Worm (Caenorhabditis elegans) whole organism, L4 larva: ENCODE measurements around the gene sel-13.
"Not testable (repeated sequence)": the region's sequence is repeated elsewhere in the genome, so short reads cannot be mapped to it uniquely, and the experiment has no call there.

Source experiments
- F10B5.3 ChIP-seq: sonication (generic microtip); optimal IDR thresholded peaks from 2 replicates; lab custom pipeline; 2016; ENCODE audit warnings: mild to moderate bottlenecking, missing genetic modification characterization, missing compliant biosample characterization
- F44E2.7 ChIP-seq: fragments of 200-800 bp; sonication (Bioruptor generic); IDR thresholded peaks from 2 replicates; pipeline ENCODE4 v2.1.2; 2022; ENCODE audit warnings: missing genetic modification characterization, missing compliant biosample characterization
- Y48G9A.11 ChIP-seq: fragments of 200-800 bp; sonication (Bioruptor generic); IDR thresholded peaks from 2 replicates; pipeline ENCODE4 v1.3.6; 2022; ENCODE audit warnings: missing genetic modification reagents, missing genetic modification characterization, missing compliant biosample characterization
- Y75B8A.6 ChIP-seq: fragments of 200-800 bp; sonication (Bioruptor generic); IDR thresholded peaks from 2 replicates; pipeline ENCODE4 v1.3.6; 2022; ENCODE audit warnings: missing genetic modification reagents, missing genetic modification characterization, missing compliant biosample characterization
- ZK337.2 ChIP-seq: fragments of 200-800 bp; sonication (Bioruptor generic); IDR thresholded peaks from 2 replicates; pipeline ENCODE4 v1.3.6; 2022; ENCODE audit warnings: missing genetic modification reagents, missing genetic modification characterization, missing compliant biosample characterization
- aha-1 ChIP-seq: fragments of 150-350 bp; peaks from one replicate; lab custom pipeline; 2014; ENCODE audit warnings: missing biosample characterization, missing genetic modification characterization
- ceh-32 ChIP-seq: sonication (generic microtip); optimal IDR thresholded peaks from 2 replicates; lab custom pipeline; 2016; ENCODE audit warnings: mild to moderate bottlenecking, missing genetic modification characterization, missing compliant biosample characterization; ENCODE audit not compliant: poor library complexity
- ceh-82 ChIP-seq: sonication (generic microtip); optimal IDR thresholded peaks from 2 replicates; lab custom pipeline; 2017; ENCODE audit warnings: missing biosample characterization, missing genetic modification characterization
- ces-1 ChIP-seq: fragments of 150-350 bp; sonication (generic microtip); optimal IDR thresholded peaks from 4 replicates; lab custom pipeline; 2014; ENCODE audit warnings: missing biosample characterization, missing genetic modification reagents, missing genetic modification characterization
- dpl-1 ChIP-seq: fragments of 150-350 bp; optimal IDR thresholded peaks from 2 replicates; lab custom pipeline; 2014; ENCODE audit warnings: missing biosample characterization, missing genetic modification reagents, missing genetic modification characterization
- duxl-1 ChIP-seq: sonication (generic microtip); optimal IDR thresholded peaks from 2 replicates; lab custom pipeline; 2016; ENCODE audit warnings: mild to moderate bottlenecking, missing genetic modification characterization, moderate library complexity, missing compliant biosample characterization; ENCODE audit not compliant: poor library complexity
- egl-43 ChIP-seq: fragments of 200-800 bp; sonication (Bioruptor generic); IDR thresholded peaks from 2 replicates; pipeline ENCODE4 v1.3.6; 2022; ENCODE audit warnings: missing genetic modification reagents, missing genetic modification characterization, missing compliant biosample characterization
- fos-1 ChIP-seq: fragments of 150-350 bp; optimal IDR thresholded peaks from 2 replicates; lab custom pipeline; 2014; ENCODE audit warnings: missing biosample characterization, missing genetic modification characterization
- hlh-11 ChIP-seq: fragments of 200-800 bp; sonication (Bioruptor generic); optimal IDR thresholded peaks from 2 replicates; lab custom pipeline; 2018; ENCODE audit warnings: mild to moderate bottlenecking, missing genetic modification characterization, missing compliant biosample characterization
- hlh-30 ChIP-seq: sonication (generic microtip); optimal IDR thresholded peaks from 2 replicates; lab custom pipeline; 2017; ENCODE audit warnings: antibody characterized with exemption, mild to moderate bottlenecking, missing genetic modification characterization, missing compliant biosample characterization; ENCODE audit not compliant: insufficient read depth
- jun-1 ChIP-seq: fragments of 150-350 bp; optimal IDR thresholded peaks from 2 replicates; lab custom pipeline; 2014; ENCODE audit warnings: missing biosample characterization, missing genetic modification reagents, missing genetic modification characterization
- lim-7 ChIP-seq: fragments of 200-800 bp; sonication (Bioruptor generic); IDR thresholded peaks from 2 replicates; pipeline ENCODE4 v1.3.6; 2022; ENCODE audit warnings: missing genetic modification characterization, missing compliant biosample characterization
- lin-13 ChIP-seq: fragments of 150-350 bp; optimal IDR thresholded peaks from 2 replicates; lab custom pipeline; 2014; ENCODE audit warnings: missing biosample characterization, missing genetic modification reagents, missing genetic modification characterization
- lin-15B ChIP-seq: fragments of 150-350 bp; sonication (generic microtip); optimal IDR thresholded peaks from 3 replicates; lab custom pipeline; 2014; ENCODE audit warnings: missing biosample characterization, missing genetic modification characterization
- lin-29 ChIP-seq: fragments of 200-800 bp; sonication (Bioruptor generic); IDR thresholded peaks from 2 replicates; pipeline ENCODE4 v1.3.6; 2022; ENCODE audit warnings: missing genetic modification reagents, missing genetic modification characterization, missing compliant biosample characterization
- mdl-1 ChIP-seq, 2 experiments: fragments of 150-350 bp in 1 of 2; sonication (generic microtip) in 1 of 2; optimal IDR thresholded peaks; 2 replicates each; lab custom pipeline; 2014 to 2017; ENCODE audit warnings: missing biosample characterization in 2 of 2, missing genetic modification characterization in 2 of 2
- mxl-2 ChIP-seq: fragments of 200-800 bp; sonication (Bioruptor generic); conservative IDR thresholded peaks from 2 replicates; pipeline ENCODE4 v1.3.6; 2022; ENCODE audit warnings: missing genetic modification reagents, missing genetic modification characterization, missing compliant biosample characterization
- mxl-3 ChIP-seq: fragments of 200-800 bp; sonication (Bioruptor generic); optimal IDR thresholded peaks from 2 replicates; lab custom pipeline; 2018; ENCODE audit warnings: mild to moderate bottlenecking, missing genetic modification characterization, missing compliant biosample characterization
- nhr-10 ChIP-seq: fragments of 150-350 bp; optimal IDR thresholded peaks from 2 replicates; lab custom pipeline; 2014; ENCODE audit warnings: missing biosample characterization, missing genetic modification characterization
- nhr-11 ChIP-seq: fragments of 150-350 bp; optimal IDR thresholded peaks from 2 replicates; lab custom pipeline; 2014; ENCODE audit warnings: missing biosample characterization, missing genetic modification characterization
- nhr-111 ChIP-seq: fragments of 200-800 bp; sonication (Bioruptor generic); optimal IDR thresholded peaks from 2 replicates; lab custom pipeline; 2018; ENCODE audit warnings: mild to moderate bottlenecking, missing genetic modification characterization, missing compliant biosample characterization
- nhr-237 ChIP-seq: sonication (generic microtip); optimal IDR thresholded peaks from 2 replicates; lab custom pipeline; 2017; ENCODE audit warnings: missing biosample characterization, missing genetic modification characterization
- nhr-28 ChIP-seq: fragments of 150-350 bp; optimal IDR thresholded peaks from 2 replicates; lab custom pipeline; 2014; ENCODE audit warnings: missing biosample characterization, missing genetic modification characterization
- nhr-41 ChIP-seq: fragments of 200-800 bp; sonication (Bioruptor generic); IDR thresholded peaks from 2 replicates; pipeline ENCODE4 v1.3.6; 2022; ENCODE audit warnings: missing genetic modification reagents, missing genetic modification characterization, missing compliant biosample characterization
- nhr-42 ChIP-seq: fragments of 200-800 bp; sonication (Bioruptor generic); IDR thresholded peaks from 2 replicates; pipeline ENCODE4 v1.3.6; 2022; ENCODE audit warnings: missing genetic modification characterization, missing compliant biosample characterization
- nhr-77 ChIP-seq: fragments of 150-350 bp; optimal IDR thresholded peaks from 2 replicates; lab custom pipeline; 2014; ENCODE audit warnings: missing biosample characterization, missing genetic modification characterization
- pha-4 ChIP-seq, 2 experiments: fragments of 150-350 bp in 1 of 2; fragments of 200-800 bp in 1 of 2; sonication (Bioruptor generic) in 1 of 2; IDR thresholded peaks in 1 of 2; optimal IDR thresholded peaks in 1 of 2; 2 replicates each; pipeline versions ENCODE4 v1.3.6 to Lab custom; 2014 to 2022; ENCODE audit warnings: missing genetic modification characterization in 2 of 2, missing genetic modification reagents in 2 of 2, missing biosample characterization in 1 of 2, missing compliant biosample characterization in 1 of 2
- pqm-1 ChIP-seq: sonication (generic microtip); optimal IDR thresholded peaks from 2 replicates; lab custom pipeline; 2017; ENCODE audit warnings: missing biosample characterization, missing genetic modification characterization
- set-16 ChIP-seq: fragments of 200-800 bp; sonication (Bioruptor generic); IDR thresholded peaks from 2 replicates; pipeline ENCODE4 v1.3.6; 2022; ENCODE audit warnings: missing genetic modification reagents, missing genetic modification characterization, missing compliant biosample characterization
- skn-1 ChIP-seq: fragments of 150-350 bp; optimal IDR thresholded peaks from 2 replicates; lab custom pipeline; 2014; ENCODE audit warnings: missing biosample characterization, missing genetic modification characterization
- unc-130 ChIP-seq: sonication (generic microtip); optimal IDR thresholded peaks from 2 replicates; lab custom pipeline; 2016; ENCODE audit warnings: missing genetic modification reagents, missing genetic modification characterization, missing compliant biosample characterization
- unc-62 ChIP-seq, 3 experiments: fragments of 150-350 bp in 1 of 3; sonication (generic microtip); optimal IDR thresholded peaks in 2 of 3; peaks in 1 of 3; 1 replicate in 1 of 3; 2 replicates in 2 of 3; lab custom pipeline; 2014 to 2017; ENCODE audit warnings: missing biosample characterization in 3 of 3, missing genetic modification characterization in 3 of 3, missing genetic modification reagents in 3 of 3, missing genotype in 1 of 3
- ztf-11 ChIP-seq: fragments of 150-350 bp; optimal IDR thresholded peaks from 2 replicates; lab custom pipeline; 2014; ENCODE audit warnings: missing biosample characterization, missing genetic modification characterization

The sel-13 gene

ce11 chrIII:4699922-4700321, at the start of gene sel-13:
sel-13 (minus strand) TSS chrIII:4700224.
- no peak for TF ChIP-seq ZK337.2 (GFP tag; lab: Robert Waterston, UW)
- peak; percentile 93 for TF ChIP-seq aha-1 (tag; lab: Kevin White, UChicago)

- peak; percentile 96 for TF ChIP-seq set-16
- peak in 1 of 2 experiments; percentile 73 for TF ChIP-seq unc-62 (GFP tag; optimal IDR thresholded peaks at IDR 0.05 in 1 of 2; lab: Kevin White, UChicago)
- TF ChIP-seq unc-62 (tag; optimal IDR thresholded peaks at IDR 0.05; lab: Kevin White, UChicago): no peak
- TF ChIP-seq Y75B8A.6 (GFP tag; lab: Robert Waterston, UW): no peak
Measured at ce11 chrIII:4748666-4749065, 48.6 kb upstream of the sel-13 start.

ce11 chrIII:4748109-4748508, 48.1 kb upstream of the sel-13 start, which contains the start of gene col-89:
col-89 (plus strand) TSS chrIII:4748127.
- TF ChIP-seq unc-62 (GFP tag; optimal IDR thresholded peaks at IDR 0.05 in 1 of 2; lab: Kevin White, UChicago) (peak in 1 of 2 experiments; percentile 94), unc-62 (tag; optimal IDR thresholded peaks at IDR 0.05; lab: Kevin White, UChicago) (no peak), nhr-41 (no peak)

- TF ChIP-seq egl-43 (GFP tag; lab: Robert Waterston, UW) (no peak), ztf-11 (tag; lab: Kevin White, UChicago) (no peak)
Measured at ce11 chrIII:4745934-4746333, 45.9 kb upstream of the sel-13 start, which contains the start of gene F17C8.6. F17C8.6 (minus strand) TSS chrIII:4746034.

ce11 chrIII:4742620-4743019, 42.6 kb upstream of the sel-13 start, which contains the start of gene twk-6:
twk-6 (plus strand) TSS chrIII:4742920.
- not testable (repeated sequence) for TF ChIP-seq nhr-42 (GFP tag; lab: Robert Waterston, UW); fos-1 (tag; lab: Kevin White, UChicago); nhr-77 (tag; lab: Kevin White, UChicago)

- TF ChIP-seq mxl-3 (GFP tag; lab: Kevin White, UChicago) (peak; percentile 26), ces-1 (GFP tag; lab: Kevin White, UChicago) (no peak), dpl-1 (no peak), jun-1 (tag; lab: Kevin White, UChicago) (no peak), lin-29 (GFP tag; lab: Robert Waterston, UW) (no peak), lin-15B (tag; lab: Kevin White, UChicago) (no peak), lim-7 (GFP tag; lab: Robert Waterston, UW) (no peak), lin-13 (GFP tag; lab: Kevin White, UChicago) (no peak), ceh-32 (tag; lab: Kevin White, UChicago) (no peak), ceh-82 (tag; lab: Kevin White, UChicago) (no peak), nhr-111 (no peak), Y48G9A.11 (GFP tag; lab: Robert Waterston, UW) (no peak), duxl-1 (tag; lab: Kevin White, UChicago) (no peak), unc-62 (GFP tag; optimal IDR thresholded peaks at IDR 0.05 in 1 of 2; lab: Kevin White, UChicago) (peak in 1 of 2 experiments; percentile 7), unc-62 (tag; optimal IDR thresholded peaks at IDR 0.05; lab: Kevin White, UChicago) (no peak), aha-1 (tag; lab: Kevin White, UChicago) (no peak), nhr-28 (tag; lab: Kevin White, UChicago) (peak; percentile 33), nhr-10 (no peak), F44E2.7 (GFP tag; lab: Robert Waterston, UW) (no peak), pqm-1 (tag; lab: Kevin White, UChicago) (peak; percentile 25), pha-4 (GFP tag; IDR thresholded peaks at IDR 0.05; lab: Robert Waterston, UW) (no peak), pha-4 (tag; optimal IDR thresholded peaks at IDR 0.05; lab: Kevin White, UChicago) (no peak), skn-1 (tag; lab: Kevin White, UChicago) (no peak), nhr-237 (tag; lab: Kevin White, UChicago) (no peak), mxl-2 (GFP tag; lab: Robert Waterston, UW) (no peak), Y75B8A.6 (GFP tag; lab: Robert Waterston, UW) (no peak), nhr-11 (peak; percentile 29), hlh-11 (tag; lab: Kevin White, UChicago) (peak; percentile 68), mdl-1 (tag; optimal IDR thresholded peaks at IDR 0.05; lab: Kevin White, UChicago) (no peak), hlh-30 (tag; lab: Kevin White, UChicago) (peak; percentile 2), F10B5.3 (tag; lab: Kevin White, UChicago) (no peak), unc-130 (GFP tag; lab: Kevin White, UChicago) (no peak)
Measured at ce11 chrIII:4740820-4741219, 40.8 kb upstream of the sel-13 start.
